Worm (Caenorhabditis elegans): ENCODE measurements around the gene Y54G11A.1.

Y54G11A.1 gene

ce11 chrII:14250147-14250965 lies 18.6 kb downstream of the Y54G11A.1 start, which contains the start of gene hmg-1.1 (continued):
- no peak for TF ChIP-seq pha-4 (tag; optimal IDR thresholded peaks at IDR 0.05)
- TF ChIP-seq fkh-10 (GFP tag; optimal IDR thresholded peaks at IDR 0.05): no peak
- TF ChIP-seq unc-3 (GFP tag; conservative IDR thresholded peaks at IDR 0.05): peak; percentile 16; the same call in 1 of the 2 replicates
- TF ChIP-seq unc-3 (tag; optimal IDR thresholded peaks at IDR 0.05): no peak
- TF ChIP-seq dve-1 (tag; optimal IDR thresholded peaks at IDR 0.05): peak; percentile 23
- peak; percentile 88 for TF ChIP-seq tbx-2 (tag; optimal IDR thresholded peaks at IDR 0.05)
- no peak for TF ChIP-seq pax-1 (tag; optimal IDR thresholded peaks at IDR 0.05)
- no peak for TF ChIP-seq ahr-1 (tag; optimal IDR thresholded peaks at IDR 0.05)
- peak; percentile 74 for TF ChIP-seq pros-1 (tag; optimal IDR thresholded peaks at IDR 0.05)
- peak; percentile 89 for TF ChIP-seq ceh-34 (tag; optimal IDR thresholded peaks at IDR 0.05)
- no peak for TF ChIP-seq ceh-48 (tag; optimal IDR thresholded peaks at IDR 0.05)
- TF ChIP-seq C38D4.7 (GFP tag; optimal IDR thresholded peaks at IDR 0.05): peak; percentile 46
- TF ChIP-seq ceh-24 (tag; optimal IDR thresholded peaks at IDR 0.05): no peak
- TF ChIP-seq K02D7.2 (tag; optimal IDR thresholded peaks at IDR 0.05): no peak
- peak; percentile 58 for TF ChIP-seq ets-4 (tag; optimal IDR thresholded peaks at IDR 0.05)
- peak; percentile 57 for TF ChIP-seq hlh-30 (tag; optimal IDR thresholded peaks at IDR 0.05; ENCODE audit: insufficient read depth)
- TF ChIP-seq odd-2 (tag; optimal IDR thresholded peaks at IDR 0.05): no peak
- TF ChIP-seq unc-55 (GFP tag; optimal IDR thresholded peaks at IDR 0.05): peak; percentile 76
- no peak for TF ChIP-seq pag-3 (tag; optimal IDR thresholded peaks at IDR 0.05; ENCODE audit: borderline replicate concordance)
- TF ChIP-seq ceh-30 (tag; optimal IDR thresholded peaks at IDR 0.05): no peak
- no peak for TF ChIP-seq ttx-3 (tag; optimal IDR thresholded peaks at IDR 0.05)
- TF ChIP-seq hlh-6 (tag; optimal IDR thresholded peaks at IDR 0.05): no peak
- no peak for TF ChIP-seq elt-4 (tag; optimal IDR thresholded peaks at IDR 0.05)
- TF ChIP-seq sox-2 (GFP tag; IDR thresholded peaks at IDR 0.05): no peak
- no peak for TF ChIP-seq eyg-1 (tag; optimal IDR thresholded peaks at IDR 0.05)
- no peak for TF ChIP-seq zip-5 (tag; optimal IDR thresholded peaks at IDR 0.05)
- no peak for TF ChIP-seq fkh-6 (tag; optimal IDR thresholded peaks at IDR 0.05)
- TF ChIP-seq ceh-2 (tag; optimal IDR thresholded peaks at IDR 0.05): peak; percentile 47
- peak; percentile 82 for TF ChIP-seq ceh-14 (tag; optimal IDR thresholded peaks at IDR 0.05)
- TF ChIP-seq hlh-15 (tag; optimal IDR thresholded peaks at IDR 0.05): no peak
- no peak for TF ChIP-seq gmeb-2 (tag; optimal IDR thresholded peaks at IDR 0.05)
- peak; percentile 26 for TF ChIP-seq nhr-232 (tag; optimal IDR thresholded peaks at IDR 0.05)
- TF ChIP-seq unc-86 (tag; optimal IDR thresholded peaks at IDR 0.05): no peak
- TF ChIP-seq nhr-11 (tag; optimal IDR thresholded peaks at IDR 0.05): no peak
- peak; percentile 87 for TF ChIP-seq ceh-31 (tag; optimal IDR thresholded peaks at IDR 0.05)
- peak; percentile 27 for TF ChIP-seq unc-42 (tag; optimal IDR thresholded peaks at IDR 0.05)
- TF ChIP-seq ceh-9 (tag; optimal IDR thresholded peaks at IDR 0.05): no peak
- TF ChIP-seq npax-4 (tag; optimal IDR thresholded peaks at IDR 0.05): no peak
- TF ChIP-seq pha-2 (tag; optimal IDR thresholded peaks at IDR 0.05): peak; percentile 39
- TF ChIP-seq tbx-7 (tag; optimal IDR thresholded peaks at IDR 0.05): no peak
- TF ChIP-seq sdc-2 (tag; optimal IDR thresholded peaks at IDR 0.05): peak; percentile 47
- peak; percentile 50 for TF ChIP-seq syd-9 (tag; optimal IDR thresholded peaks at IDR 0.05)
- TF ChIP-seq rnt-1 (tag; optimal IDR thresholded peaks at IDR 0.05): peak; percentile 91
- TF ChIP-seq F13H6.1 (tag; optimal IDR thresholded peaks at IDR 0.05): peak; percentile 72
- peak; percentile 53 for TF ChIP-seq dmd-4 (tag; optimal IDR thresholded peaks at IDR 0.05; ENCODE audit: borderline replicate concordance)
- peak; percentile 85 for TF ChIP-seq ceh-19 (GFP tag; optimal IDR thresholded peaks at IDR 0.05)
